Worm (Caenorhabditis elegans) whole organism, mixed stage, embryonic: ENCODE data around the gene puf-9.

Source experiments
- M03D4.4 ChIP-seq: sonication (generic microtip); optimal IDR thresholded peaks from 2 replicates; lab custom pipeline; 2017; ENCODE audit warnings: mild to moderate bottlenecking, missing genetic modification characterization, missing compliant biosample characterization
- bed-3 ChIP-seq: fragments of 200-800 bp; sonication (Bioruptor generic); optimal IDR thresholded peaks from 3 replicates; lab custom pipeline; 2018; ENCODE audit warnings: mild to moderate bottlenecking, missing genetic modification characterization, moderate library complexity, missing compliant biosample characterization
- elt-3 ChIP-seq: fragments of 150-350 bp; optimal IDR thresholded peaks from 2 replicates; lab custom pipeline; 2014; ENCODE audit warnings: missing biosample characterization, missing genetic modification characterization
- lsy-2 ChIP-seq: fragments of 150-350 bp; optimal IDR thresholded peaks from 2 replicates; lab custom pipeline; 2014; ENCODE audit warnings: missing biosample characterization, missing genetic modification characterization
- mab-5 ChIP-seq: fragments of 150-350 bp; optimal IDR thresholded peaks from 2 replicates; lab custom pipeline; 2014; ENCODE audit warnings: missing biosample characterization, missing genetic modification characterization
- nhr-12 ChIP-seq: fragments of 150-350 bp; optimal IDR thresholded peaks from 2 replicates; lab custom pipeline; 2014; ENCODE audit warnings: missing biosample characterization, missing genetic modification characterization
- nhr-2 ChIP-seq: fragments of 150-350 bp; optimal IDR thresholded peaks from 2 replicates; lab custom pipeline; 2014; ENCODE audit warnings: missing biosample characterization, missing genetic modification characterization
- sptf-1 ChIP-seq: sonication (generic microtip); optimal IDR thresholded peaks from 2 replicates; lab custom pipeline; 2017; ENCODE audit warnings: mild to moderate bottlenecking, missing genetic modification characterization, moderate library complexity, missing compliant biosample characterization
- unc-120 ChIP-seq: sonication (generic microtip); optimal IDR thresholded peaks from 2 replicates; lab custom pipeline; 2017; ENCODE audit warnings: missing genetic modification characterization, missing compliant biosample characterization; ENCODE audit not compliant: poor library complexity, severe bottlenecking
- unc-62 ChIP-seq: fragments of 150-350 bp; optimal IDR thresholded peaks from 2 replicates; lab custom pipeline; 2014; ENCODE audit warnings: missing biosample characterization, missing genetic modification reagents, missing genetic modification characterization

ce11 chrX:5850472-5850871 is 9.1 kb downstream of the puf-9 start:
- TF ChIP-seq nhr-12 (tag; lab: Kevin White, UChicago) (no peak), M03D4.4 (tag; lab: Kevin White, UChicago) (no peak), unc-120 (no peak), unc-62 (no peak), nhr-2 (tag; lab: Kevin White, UChicago) (no peak), bed-3 (GFP tag; lab: Kevin White, UChicago) (no peak), mab-5 (no peak), elt-3 (tag; lab: Kevin White, UChicago) (no peak), sptf-1 (tag; lab: Kevin White, UChicago) (no peak), lsy-2 (tag; lab: Kevin White, UChicago) (no peak)
